Fruit fly (Drosophila melanogaster) whole organism, embryonic: ENCODE measurements around the gene Npc2g.

Source experiments
- Atf3 ChIP-seq: fragments of 200-800 bp; sonication (Bioruptor generic); optimal IDR thresholded peaks from 3 replicates; lab custom pipeline; 2016; ENCODE audit warnings: missing biosample characterization, missing genetic modification characterization
- BEAF-32 ChIP-seq: fragments of 200-800 bp; sonication (Bioruptor generic); optimal IDR thresholded peaks from 3 replicates; lab custom pipeline; 2017; ENCODE audit warnings: missing biosample characterization, missing genetic modification characterization, mild to moderate bottlenecking, moderate library complexity, missing genetic modification reagents
- CG10462 ChIP-seq: fragments of 200-800 bp; sonication (Bioruptor generic); optimal IDR thresholded peaks from 2 replicates; lab custom pipeline; 2016; ENCODE audit warnings: missing biosample characterization, missing genetic modification characterization
- CG11456 ChIP-seq: fragments of 200-800 bp; sonication (Bioruptor generic); IDR thresholded peaks from 3 replicates; pipeline ENCODE4 v1.3.6; 2022; ENCODE audit warnings: missing biosample characterization, missing genetic modification characterization
- CG13287 ChIP-seq: fragments of 200-800 bp; sonication (Bioruptor generic); IDR thresholded peaks from 2 replicates; pipeline ENCODE4 v1.3.6; 2022; ENCODE audit warnings: missing biosample characterization, missing genetic modification characterization; ENCODE audit not compliant: partially characterized antibody
- CG13296 ChIP-seq: fragments of 200-800 bp; sonication (Bioruptor generic); optimal IDR thresholded peaks from 3 replicates; lab custom pipeline; 2018; ENCODE audit warnings: missing biosample characterization, mild to moderate bottlenecking, missing genetic modification characterization
- CG15011 ChIP-seq: fragments of 200-800 bp; sonication (Bioruptor generic); optimal IDR thresholded peaks from 3 replicates; lab custom pipeline; 2018; ENCODE audit warnings: missing biosample characterization, mild to moderate bottlenecking, missing genetic modification characterization
- CG15601 ChIP-seq: fragments of 200-800 bp; sonication (Bioruptor generic); optimal IDR thresholded peaks from 3 replicates; lab custom pipeline; 2019; ENCODE audit warnings: missing biosample characterization, mild to moderate bottlenecking, missing genetic modification characterization, moderate library complexity
- CG17359 ChIP-seq: fragments of 200-800 bp; sonication (Bioruptor generic); optimal IDR thresholded peaks from 3 replicates; lab custom pipeline; 2018; ENCODE audit warnings: missing biosample characterization, mild to moderate bottlenecking, missing genetic modification characterization, moderate library complexity
- CG17361 ChIP-seq: fragments of 200-800 bp; sonication (Bioruptor generic); IDR thresholded peaks from 3 replicates; pipeline ENCODE4 v1.3.6; 2022; ENCODE audit warnings: missing biosample characterization, missing genetic modification characterization
- CG17912 ChIP-seq: fragments of 200-800 bp; sonication (Bioruptor generic); optimal IDR thresholded peaks from 2 replicates; lab custom pipeline; 2018; ENCODE audit warnings: missing biosample characterization, mild to moderate bottlenecking, missing genetic modification characterization
- CG1792 ChIP-seq: fragments of 200-800 bp; sonication (Bioruptor generic); optimal IDR thresholded peaks from 2 replicates; lab custom pipeline; 2016; ENCODE audit warnings: missing biosample characterization, missing genetic modification characterization
- CG18011 ChIP-seq: fragments of 200-800 bp; sonication (Bioruptor generic); optimal IDR thresholded peaks from 2 replicates; lab custom pipeline; 2017; ENCODE audit warnings: missing biosample characterization, missing genetic modification characterization, mild to moderate bottlenecking, moderate library complexity, missing genotype
- CG30431 ChIP-seq: fragments of 200-800 bp; sonication (Bioruptor generic); optimal IDR thresholded peaks from 2 replicates; lab custom pipeline; 2017; ENCODE audit warnings: missing biosample characterization, missing genetic modification characterization
- CG31388 ChIP-seq: fragments of 200-800 bp; sonication (Bioruptor generic); optimal IDR thresholded peaks from 2 replicates; lab custom pipeline; 2016; ENCODE audit warnings: missing biosample characterization, missing genetic modification characterization
- CG31441 ChIP-seq: fragments of 200-800 bp; sonication (Bioruptor generic); IDR thresholded peaks from 2 replicates; pipeline ENCODE4 v1.3.6; 2022; ENCODE audit warnings: missing biosample characterization, missing genetic modification characterization
- CG32772 ChIP-seq: fragments of 200-800 bp; sonication (Bioruptor generic); IDR thresholded peaks from 2 replicates; pipeline ENCODE4 v1.3.6; 2022; ENCODE audit warnings: missing biosample characterization, missing genetic modification characterization
- CG3726 ChIP-seq: fragments of 200-800 bp; sonication (Bioruptor generic); IDR thresholded peaks from 3 replicates; pipeline ENCODE4, ENCODE4 v1.3.6; 2022; ENCODE audit warnings: missing biosample characterization, missing genetic modification characterization
- CG4360 ChIP-seq: fragments of 200-800 bp; sonication (Bioruptor generic); IDR thresholded peaks from 2 replicates; pipeline ENCODE4 v1.3.6; 2022; ENCODE audit warnings: missing biosample characterization, missing genetic modification characterization
- CG9437 ChIP-seq: fragments of 200-800 bp; sonication (Bioruptor generic); optimal IDR thresholded peaks from 2 replicates; lab custom pipeline; 2018; ENCODE audit warnings: missing biosample characterization, mild to moderate bottlenecking, missing genetic modification characterization
- CoRest ChIP-seq: fragments of 200-800 bp; sonication (Bioruptor generic); optimal IDR thresholded peaks from 3 replicates; lab custom pipeline; 2018; ENCODE audit warnings: missing biosample characterization, mild to moderate bottlenecking, missing genetic modification characterization, moderate library complexity
- Dip3 ChIP-seq: fragments of 200-800 bp; sonication (Bioruptor generic); optimal IDR thresholded peaks from 3 replicates; lab custom pipeline; 2016; ENCODE audit warnings: missing biosample characterization, missing genetic modification characterization
- Dp ChIP-seq: fragments of 200-800 bp; sonication (Bioruptor generic); optimal IDR thresholded peaks from 2 replicates; lab custom pipeline; 2018; ENCODE audit warnings: missing biosample characterization, mild to moderate bottlenecking, missing genetic modification characterization, moderate library complexity
- E2f2 ChIP-seq: fragments of 200-800 bp; sonication (Bioruptor generic); IDR thresholded peaks from 2 replicates; pipeline ENCODE4 v1.3.6; 2022; ENCODE audit warnings: missing biosample characterization, missing genetic modification characterization
- Hr51 ChIP-seq, 2 experiments: fragments of 200-800 bp; sonication (Bioruptor generic); optimal IDR thresholded peaks; 2 replicates in 1 of 2; 3 replicates in 1 of 2; lab custom pipeline; 2016 to 2018; ENCODE audit warnings: missing biosample characterization in 2 of 2, missing genetic modification characterization in 2 of 2, mild to moderate bottlenecking in 1 of 2, moderate library complexity in 1 of 2
- Lpt ChIP-seq: fragments of >200 bp; optimal IDR thresholded peaks from 2 replicates; lab custom pipeline; 2018; ENCODE audit warnings: missing biosample characterization, missing genetic modification characterization
- MBD-R2 ChIP-seq: fragments of 200-800 bp; sonication (Bioruptor generic); IDR thresholded peaks from 2 replicates; pipeline ENCODE4 v1.3.6; 2022; ENCODE audit warnings: missing biosample characterization, missing genetic modification characterization
- NC2β ChIP-seq: fragments of 200-800 bp; sonication (Bioruptor generic); optimal IDR thresholded peaks from 2 replicates; lab custom pipeline; 2016; ENCODE audit warnings: missing biosample characterization, missing genetic modification characterization
- NK7.1 ChIP-seq: fragments of 200-800 bp; sonication (Bioruptor generic); optimal IDR thresholded peaks from 3 replicates; lab custom pipeline; 2016; ENCODE audit warnings: missing biosample characterization, missing genetic modification characterization
- Optix ChIP-seq: fragments of 200-800 bp; sonication (Bioruptor generic); IDR thresholded peaks from 3 replicates; pipeline ENCODE4 v1.3.6; 2022; ENCODE audit warnings: missing biosample characterization, missing genetic modification characterization
- abd-A ChIP-seq: fragments of 200-800 bp; sonication (Bioruptor generic); optimal IDR thresholded peaks from 3 replicates; lab custom pipeline; 2019; ENCODE audit warnings: missing biosample characterization, mild to moderate bottlenecking, missing genetic modification characterization, moderate library complexity
- ara ChIP-seq: fragments of 200-800 bp; sonication (Bioruptor generic); IDR thresholded peaks from 2 replicates; pipeline ENCODE4 v1.3.6; 2022; ENCODE audit warnings: missing biosample characterization, missing genetic modification characterization
- ase ChIP-seq: fragments of 200-800 bp; sonication (Bioruptor generic); IDR thresholded peaks from 3 replicates; pipeline ENCODE4 v1.3.6; 2022; ENCODE audit warnings: missing biosample characterization, missing genetic modification characterization
- bcd ChIP-seq: fragments of 200-800 bp; sonication (Bioruptor generic); optimal IDR thresholded peaks from 2 replicates; lab custom pipeline; 2017; ENCODE audit warnings: missing biosample characterization, mild to moderate bottlenecking, missing genetic modification characterization
- croc ChIP-seq: fragments of 200-800 bp; sonication (Bioruptor generic); conservative IDR thresholded peaks from 3 replicates; pipeline ENCODE4 v1.3.6; 2022; ENCODE audit warnings: missing biosample characterization, missing genetic modification characterization
- ems ChIP-seq: fragments of 200-800 bp; sonication (Bioruptor generic); optimal IDR thresholded peaks from 3 replicates; lab custom pipeline; 2016; ENCODE audit warnings: missing biosample characterization, missing genetic modification characterization
- eyg ChIP-seq: fragments of 200-800 bp; sonication (Bioruptor generic); optimal IDR thresholded peaks from 3 replicates; lab custom pipeline; 2016; ENCODE audit warnings: missing biosample characterization, missing genetic modification characterization
- gfzf ChIP-seq: fragments of 200-800 bp; sonication (Bioruptor generic); optimal IDR thresholded peaks from 2 replicates; lab custom pipeline; 2016; ENCODE audit warnings: missing biosample characterization, mild to moderate bottlenecking, missing genetic modification characterization, moderate library complexity
- grau ChIP-seq: fragments of 200-800 bp; optimal IDR thresholded peaks from 3 replicates; lab custom pipeline; 2019; ENCODE audit warnings: missing biosample characterization, mild to moderate bottlenecking, missing genetic modification characterization, moderate library complexity
- gro ChIP-seq: fragments of 200-800 bp; sonication (Bioruptor generic); optimal IDR thresholded peaks from 2 replicates; lab custom pipeline; 2016; ENCODE audit warnings: missing biosample characterization, missing genetic modification characterization
- lov ChIP-seq, 2 experiments: fragments of 200-800 bp in 1 of 2; fragments of >200 bp in 1 of 2; sonication (Bioruptor generic) in 1 of 2; IDR thresholded peaks in 1 of 2; optimal IDR thresholded peaks in 1 of 2; 2 replicates in 1 of 2; 3 replicates in 1 of 2; pipeline versions ENCODE4 v1.3.6 to Lab custom; 2017 to 2022; ENCODE audit warnings: missing biosample characterization in 1 of 2, missing genetic modification characterization in 1 of 2
- nau ChIP-seq: fragments of 200-800 bp; sonication (Bioruptor generic); optimal IDR thresholded peaks from 3 replicates; lab custom pipeline; 2017; ENCODE audit warnings: missing biosample characterization, mild to moderate bottlenecking, missing genetic modification characterization, missing genetic modification reagents
- otp ChIP-seq: fragments of 200-800 bp; sonication (Bioruptor generic); IDR thresholded peaks from 3 replicates; pipeline ENCODE4, ENCODE4 v1.3.6; 2022; ENCODE audit warnings: missing biosample characterization, missing genetic modification characterization
- repo ChIP-seq: fragments of 200-800 bp; sonication (Bioruptor generic); optimal IDR thresholded peaks from 2 replicates; lab custom pipeline; 2016; ENCODE audit warnings: missing biosample characterization, missing genetic modification characterization
- rib ChIP-seq: fragments of 200-800 bp; sonication (Bioruptor generic); IDR thresholded peaks from 2 replicates; pipeline ENCODE4 v1.3.6; 2022; ENCODE audit warnings: missing biosample characterization, missing genetic modification characterization
- salm ChIP-seq: fragments of 200-800 bp; sonication (Bioruptor generic); optimal IDR thresholded peaks from 2 replicates; lab custom pipeline; 2018; ENCODE audit warnings: missing biosample characterization, mild to moderate bottlenecking, missing genetic modification characterization
- shn ChIP-seq: fragments of 200-800 bp; sonication (Bioruptor generic); optimal IDR thresholded peaks from 3 replicates; lab custom pipeline; 2016; ENCODE audit warnings: missing biosample characterization, missing genetic modification characterization
- so ChIP-seq: fragments of 200-800 bp; sonication (Bioruptor generic); IDR thresholded peaks from 3 replicates; pipeline ENCODE4 v1.3.6; 2022; ENCODE audit warnings: missing biosample characterization, missing genetic modification characterization
- ssp ChIP-seq: fragments of 200-800 bp; sonication (Bioruptor generic); IDR thresholded peaks from 2 replicates; pipeline ENCODE4 v1.3.6; 2022; ENCODE audit warnings: missing biosample characterization, missing genetic modification characterization
- z ChIP-seq: fragments of 200-800 bp; sonication (Bioruptor generic); IDR thresholded peaks from 3 replicates; pipeline ENCODE4 v1.3.6; 2022; ENCODE audit warnings: missing biosample characterization, missing genetic modification characterization
- zf30C ChIP-seq: fragments of 200-800 bp; sonication (Bioruptor generic); optimal IDR thresholded peaks from 3 replicates; lab custom pipeline; 2018; ENCODE audit warnings: missing biosample characterization, mild to moderate bottlenecking, missing genetic modification characterization

Npc2g gene

DNA sequence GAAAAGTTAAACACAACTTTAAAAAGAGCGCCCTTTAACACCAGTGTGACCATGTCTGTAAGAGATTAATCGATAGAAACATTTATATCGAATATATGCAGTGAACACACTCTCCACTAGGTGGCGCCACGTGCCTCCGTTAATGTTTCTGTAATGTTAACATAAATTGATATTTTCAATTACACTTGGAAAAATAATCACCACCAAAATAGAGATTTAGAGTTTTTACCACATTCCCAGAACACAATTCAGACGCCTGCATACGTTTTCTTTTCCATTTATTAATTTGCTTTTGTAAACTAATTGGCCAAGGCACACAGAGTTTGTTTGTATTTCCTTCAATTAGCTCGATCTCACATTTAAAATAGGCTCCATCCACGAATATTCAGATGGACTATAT is 44.3 kb upstream of the Npc2g start (continued):
- peak; percentile 45 for TF ChIP-seq gro (GFP tag; lab: Kevin White, UChicago)
- TF ChIP-seq rib (GFP tag; lab: Robert Waterston, UW) = peak; percentile 40; the same call in 1 of the 2 replicates
- TF ChIP-seq Hr51 (GFP tag; optimal IDR thresholded peaks at IDR 0.05; lab: Kevin White, UChicago) = peak in 1 of 2 experiments; percentile 21
- TF ChIP-seq gfzf = peak; percentile 60
- TF ChIP-seq NC2β = peak; percentile 29
- peak; percentile 63 for TF ChIP-seq Optix (GFP tag; lab: Robert Waterston, UW)
- peak; percentile 99 for TF ChIP-seq E2f2 (GFP tag; lab: Robert Waterston, UW)
- TF ChIP-seq CG13287 (GFP tag; lab: Robert Waterston, UW) = peak; percentile 67
- TF ChIP-seq ara (GFP tag; lab: Robert Waterston, UW) = peak; percentile 76; the same call in 1 of the 2 replicates
- peak; percentile 46 for TF ChIP-seq CG17359 (tag; lab: Kevin White, UChicago)
- no peak for TF ChIP-seq CG17912 (GFP tag; lab: Kevin White, UChicago)
- peak; percentile 60; the same call in 1 of the 3 replicates for TF ChIP-seq ase (GFP tag; lab: Robert Waterston, UW)
- peak; percentile 5 for TF ChIP-seq CoRest (tag; lab: Kevin White, UChicago)
- TF ChIP-seq shn (GFP tag; lab: Kevin White, UChicago) = no peak
- TF ChIP-seq repo = no peak
- TF ChIP-seq CG30431 (GFP tag; lab: Kevin White, UChicago) = no peak
- no peak for TF ChIP-seq CG31388 (GFP tag; lab: Kevin White, UChicago)
- peak; percentile 18 for TF ChIP-seq grau
- TF ChIP-seq NK7.1 (GFP tag; lab: Kevin White, UChicago) = no peak
- TF ChIP-seq CG17361 (GFP tag; lab: Robert Waterston, UW) = peak; percentile 78
- no peak for TF ChIP-seq eyg (GFP tag; lab: Kevin White, UChicago)
- TF ChIP-seq CG15011 = no peak
- peak; percentile 71; the same call in 1 of the 3 replicates for TF ChIP-seq CG3726 (GFP tag; lab: Robert Waterston, UW)
- TF ChIP-seq ssp (GFP tag; lab: Robert Waterston, UW) = peak; percentile 54
- TF ChIP-seq BEAF-32 (GFP tag; lab: Kevin White, UChicago) = peak; percentile 50
- TF ChIP-seq croc = peak; percentile 39; the same call in 2 of the 3 replicates
- no peak for TF ChIP-seq CG1792 (GFP tag; lab: Kevin White, UChicago)
- TF ChIP-seq Dp (GFP tag; lab: Kevin White, UChicago) = peak; percentile 79
- TF ChIP-seq CG10462 = no peak
- TF ChIP-seq salm (tag; lab: Kevin White, UChicago) = no peak
- TF ChIP-seq CG15601 = peak; percentile 5
- peak; percentile 79 for TF ChIP-seq CG31441 (GFP tag; lab: Robert Waterston, UW)
- TF ChIP-seq CG9437 (GFP tag; lab: Kevin White, UChicago) = no peak
- peak; percentile 86 for TF ChIP-seq otp
- TF ChIP-seq so (GFP tag; lab: Robert Waterston, UW) = peak; percentile 81; the same call in 2 of the 3 replicates
- TF ChIP-seq lov (optimal IDR thresholded peaks at IDR 0.05; lab: Kevin White, UChicago) = no peak
- peak; percentile 75; the same call in 1 of the 3 replicates for TF ChIP-seq lov (GFP tag; IDR thresholded peaks at IDR 0.05; lab: Robert Waterston, UW)
- no peak for TF ChIP-seq abd-A (tag; lab: Kevin White, UChicago)
- no peak for TF ChIP-seq CG4360 (GFP tag; lab: Robert Waterston, UW)
- TF ChIP-seq ems (GFP tag; lab: Kevin White, UChicago) = peak; percentile 35
- peak; percentile 26; the same call in 1 of the 2 replicates for TF ChIP-seq CG32772 (GFP tag; lab: Robert Waterston, UW)
- TF ChIP-seq CG18011 (GFP tag; lab: Kevin White, UChicago) = no peak
- no peak for TF ChIP-seq CG13296 (GFP tag; lab: Kevin White, UChicago)
- peak; percentile 56 for TF ChIP-seq MBD-R2 (GFP tag; lab: Robert Waterston, UW)
- no peak for TF ChIP-seq nau
- TF ChIP-seq Lpt (GFP tag; lab: Kevin White, UChicago) = no peak
- peak; percentile 55 for TF ChIP-seq Dip3 (GFP tag; lab: Kevin White, UChicago)
- TF ChIP-seq bcd (GFP tag; lab: Kevin White, UChicago) = peak; percentile 50
- TF ChIP-seq z = peak; percentile 66; the same call in 1 of the 3 replicates
- peak; percentile 87 for TF ChIP-seq CG11456 (GFP tag; lab: Robert Waterston, UW)
- TF ChIP-seq zf30C (GFP tag; lab: Kevin White, UChicago) = peak; percentile 75
- no peak for TF ChIP-seq Atf3 (GFP tag; lab: Kevin White, UChicago)
